Fruit fly (Drosophila melanogaster): ENCODE measurements around the gene Pvr.

- TF ChIP-seq Myc (optimal IDR thresholded peaks at IDR 0.05) (no peak), ttk (optimal IDR thresholded peaks at IDR 0.05) (no peak), insv (optimal IDR thresholded peaks at IDR 0.05) (no peak), psq (optimal IDR thresholded peaks at IDR 0.05) (no peak), h (optimal IDR thresholded peaks at IDR 0.05) (no peak)
These were observed 42.7 kb downstream of the Pvr start, which contains the start of the genes CG8475 and CG8460 for dm6 chr2L:8196757-8197530.
